Fruit fly (Drosophila melanogaster) whole organism: Measurements from ENCODE around the gene CG9004.

Source experiments
- CG8478 ChIP-seq: fragments of >200 bp; optimal IDR thresholded peaks from 2 replicates; lab custom pipeline; 2018; ENCODE audit warnings: inconsistent platforms
- Dll ChIP-seq: fragments of >200 bp; optimal IDR thresholded peaks from 2 replicates; lab custom pipeline; 2017
- EcR ChIP-seq, 2 experiments: fragments of >200 bp; optimal IDR thresholded peaks; 2 replicates each; lab custom pipeline; 2017; ENCODE audit warnings: missing biosample characterization in 2 of 2, missing genetic modification characterization in 2 of 2, missing genetic modification reagents in 2 of 2
- pan ChIP-seq: fragments of >200 bp; optimal IDR thresholded peaks from 2 replicates; lab custom pipeline; 2017
- psq ChIP-seq: fragments of >200 bp; optimal IDR thresholded peaks from 2 replicates; lab custom pipeline; 2017
- usp ChIP-seq: fragments of >200 bp; optimal IDR thresholded peaks from 2 replicates; lab custom pipeline; 2017; ENCODE audit warnings: missing biosample characterization, missing genetic modification characterization, mixed read lengths

Gene CG9004

dm6 chr3L:2387816-2388215 lies 14.3 kb downstream of the CG9004 start:
- TF ChIP-seq EcR (GFP tag; optimal IDR thresholded peaks at IDR 0.05; lab: Kevin White, UChicago) (no peak), CG8478 (lab: Kevin White, UChicago) (no peak), psq (lab: Kevin White, UChicago) (no peak), usp (no peak), Dll (no peak), pan (lab: Kevin White, UChicago) (no peak)

dm6 chr3L:2388683-2389315 lies 15.3 kb downstream of the CG9004 start, which contains the start of gene Mzt1:
Mzt1 (plus strand) TSS chr3L:2389265.
- TF ChIP-seq pan (lab: Kevin White, UChicago) (no peak), psq (lab: Kevin White, UChicago) (no peak), EcR (GFP tag; optimal IDR thresholded peaks at IDR 0.05; lab: Kevin White, UChicago) (no peak), Dll (no peak), CG8478 (lab: Kevin White, UChicago) (no peak), usp (no peak)

DNA sequence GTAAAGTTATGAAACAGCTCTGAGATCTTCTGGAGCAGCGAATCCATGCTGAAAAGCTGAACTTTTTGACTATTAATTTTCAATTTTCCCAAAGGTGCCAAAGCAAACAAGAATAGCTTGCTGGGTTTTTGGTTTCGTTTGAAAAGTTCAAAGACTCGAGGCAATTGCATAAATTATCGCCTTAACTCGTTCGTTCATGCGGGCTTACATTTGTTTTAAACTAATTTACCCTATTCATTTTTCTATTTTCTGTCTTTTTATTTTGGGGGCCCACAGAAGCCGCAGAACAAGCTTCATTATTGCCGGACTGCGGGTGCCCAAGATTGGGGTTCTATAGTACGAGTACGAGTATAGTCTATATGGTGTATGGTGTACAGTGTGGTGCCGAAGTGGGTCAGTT lies 17.4 kb downstream of the CG9004 start, which contains the start of the genes CG32298 and CG32299:
CG32298 (minus strand) TSS at position 101 of the 400 bp plus-strand sequence.
CG32299 (minus strand) TSS at position 101 of the 400 bp plus-strand sequence.
- TF ChIP-seq CG8478 (lab: Kevin White, UChicago) (no peak), pan (lab: Kevin White, UChicago) (no peak), psq (lab: Kevin White, UChicago) (no peak), Dll (no peak), usp (no peak), EcR (GFP tag; optimal IDR thresholded peaks at IDR 0.05; lab: Kevin White, UChicago) (no peak)

dm6 chr3L:2392745-2393435 lies 19.4 kb downstream of the CG9004 start:
- TF ChIP-seq psq (lab: Kevin White, UChicago) (no peak), usp (no peak), CG8478 (lab: Kevin White, UChicago) (no peak), pan (lab: Kevin White, UChicago) (no peak), Dll (no peak), EcR (GFP tag; optimal IDR thresholded peaks at IDR 0.05; lab: Kevin White, UChicago) (no peak)

DNA sequence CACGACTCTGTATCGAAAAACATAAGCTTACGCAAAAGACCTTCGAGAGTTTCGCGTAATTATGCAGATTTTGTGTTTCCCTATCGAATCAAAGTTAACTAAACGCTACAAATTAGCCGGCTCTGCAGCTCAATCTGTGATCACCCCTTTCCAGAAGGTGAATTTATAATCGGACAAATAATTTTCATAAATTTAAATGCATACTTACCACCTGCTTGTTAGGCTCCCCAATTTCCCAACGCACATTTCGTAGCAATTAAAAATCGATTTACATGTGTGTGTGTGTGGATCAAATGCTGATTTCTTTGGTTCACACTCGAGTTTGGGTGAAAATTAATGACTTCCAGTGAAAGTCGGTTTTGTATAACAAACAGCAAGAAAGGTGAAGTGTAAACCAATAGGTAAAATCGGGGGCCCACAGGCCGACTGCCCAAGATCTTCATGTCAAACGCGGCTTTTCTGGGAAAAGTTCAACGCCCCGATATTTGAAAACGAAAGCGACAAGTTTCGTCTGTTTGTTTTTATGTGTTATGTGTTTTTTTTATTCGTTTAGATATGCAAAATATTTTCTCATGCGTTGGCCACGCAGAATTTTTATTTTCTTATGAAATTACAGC lies 24.2 kb downstream of the CG9004 start:
- no peak for TF ChIP-seq CG8478 (lab: Kevin White, UChicago)
- no peak for TF ChIP-seq psq (lab: Kevin White, UChicago)
- TF ChIP-seq usp = no peak
- TF ChIP-seq Dll = no peak
- no peak for TF ChIP-seq pan (lab: Kevin White, UChicago)
- TF ChIP-seq EcR (GFP tag; optimal IDR thresholded peaks at IDR 0.05; lab: Kevin White, UChicago) = no peak

DNA sequence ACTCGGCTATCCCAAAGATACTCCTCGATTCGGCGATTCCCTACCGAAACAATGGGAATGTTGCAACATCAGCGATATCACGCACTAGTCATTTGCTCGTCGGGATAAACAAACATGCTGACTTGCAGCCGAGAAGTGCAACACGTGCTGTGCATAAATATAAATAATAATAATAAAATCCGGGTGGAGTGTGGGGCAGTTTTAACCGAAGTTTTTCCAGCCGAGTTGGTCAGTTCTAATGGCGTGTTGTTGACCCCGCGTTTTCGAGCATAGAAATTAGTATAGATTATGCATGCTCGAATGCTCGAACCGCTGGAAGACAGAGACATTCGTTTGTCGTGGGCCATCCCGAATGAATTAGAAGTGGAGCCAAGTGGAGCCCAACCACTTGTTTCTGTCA lies 25.1 kb downstream of the CG9004 start:
- TF ChIP-seq psq (lab: Kevin White, UChicago) (no peak), Dll (no peak), usp (no peak), EcR (GFP tag; optimal IDR thresholded peaks at IDR 0.05; lab: Kevin White, UChicago) (no peak), pan (lab: Kevin White, UChicago) (no peak), CG8478 (lab: Kevin White, UChicago) (no peak)

- TF ChIP-seq psq (lab: Kevin White, UChicago) = no peak
- no peak for TF ChIP-seq CG8478 (lab: Kevin White, UChicago)
- TF ChIP-seq EcR (GFP tag; optimal IDR thresholded peaks at IDR 0.05; lab: Kevin White, UChicago) = no peak
- no peak for TF ChIP-seq pan (lab: Kevin White, UChicago)
- TF ChIP-seq Dll = no peak
- TF ChIP-seq usp = no peak
Observed at dm6 chr3L:2399788-2400187, 26.3 kb downstream of the CG9004 start.

DNA sequence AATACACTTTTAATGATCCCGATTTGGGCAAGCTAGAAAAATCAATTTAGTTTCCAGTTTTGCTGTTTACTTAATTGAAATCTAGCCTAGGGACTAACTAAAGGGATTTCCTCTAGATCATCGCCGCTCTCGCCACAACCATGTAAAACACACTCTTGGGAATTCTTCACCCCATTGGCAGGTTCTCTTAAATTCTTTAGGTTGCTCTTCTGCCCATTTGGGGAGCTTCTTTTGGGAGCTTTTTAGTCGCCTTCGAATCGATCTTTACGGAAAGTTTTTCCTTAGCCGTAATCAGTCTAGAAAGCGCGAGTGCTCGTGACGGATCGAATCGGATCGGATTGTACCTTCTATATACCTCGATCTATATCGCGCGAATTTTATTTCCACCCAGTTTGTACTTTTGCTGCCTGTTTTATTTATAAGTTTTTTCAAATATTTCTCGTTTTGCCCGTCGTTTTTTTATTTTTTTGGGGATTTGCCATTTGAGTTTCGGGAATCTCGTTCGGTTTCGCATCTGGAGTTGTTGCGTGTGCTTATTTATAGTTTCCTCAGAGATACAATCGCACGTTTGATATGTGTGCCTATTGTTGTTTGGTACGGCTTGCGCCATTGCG lies 26.8 kb downstream of the CG9004 start:
- TF ChIP-seq EcR (GFP tag; optimal IDR thresholded peaks at IDR 0.05; lab: Kevin White, UChicago) = no peak
- TF ChIP-seq psq (lab: Kevin White, UChicago) = no peak

DNA sequence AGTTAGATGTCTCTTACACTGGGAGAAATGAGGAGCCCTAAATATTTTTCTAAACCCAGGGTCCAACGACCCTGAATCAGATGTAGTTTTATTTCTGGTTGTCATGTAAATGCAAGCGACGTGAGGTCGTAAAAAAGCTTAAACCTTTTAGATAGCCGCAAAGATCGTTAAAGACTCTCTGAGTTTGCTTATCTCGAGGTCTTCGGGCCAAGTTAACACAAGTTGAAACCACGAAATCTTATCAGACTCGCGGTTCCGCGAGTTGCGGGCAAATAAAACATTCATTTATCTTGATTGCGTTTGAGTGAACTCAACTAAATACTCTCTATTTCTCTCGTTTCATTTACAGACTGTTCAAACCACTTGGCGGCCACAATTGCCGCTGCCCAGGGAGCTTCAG lies 28.7 kb downstream of the CG9004 start:
- TF ChIP-seq psq (lab: Kevin White, UChicago) = no peak
- TF ChIP-seq Dll = no peak
- no peak for TF ChIP-seq CG8478 (lab: Kevin White, UChicago)
- no peak for TF ChIP-seq pan (lab: Kevin White, UChicago)
- no peak for TF ChIP-seq EcR (GFP tag; optimal IDR thresholded peaks at IDR 0.05; lab: Kevin White, UChicago)
- no peak for TF ChIP-seq usp

- TF ChIP-seq CG8478 (lab: Kevin White, UChicago) = no peak
- no peak for TF ChIP-seq psq (lab: Kevin White, UChicago)
- TF ChIP-seq EcR (GFP tag; optimal IDR thresholded peaks at IDR 0.05; lab: Kevin White, UChicago) = no peak
- no peak for TF ChIP-seq pan (lab: Kevin White, UChicago)
- TF ChIP-seq usp = no peak
- TF ChIP-seq Dll = no peak
Observed at dm6 chr3L:2407271-2407670, 33.7 kb downstream of the CG9004 start.

DNA sequence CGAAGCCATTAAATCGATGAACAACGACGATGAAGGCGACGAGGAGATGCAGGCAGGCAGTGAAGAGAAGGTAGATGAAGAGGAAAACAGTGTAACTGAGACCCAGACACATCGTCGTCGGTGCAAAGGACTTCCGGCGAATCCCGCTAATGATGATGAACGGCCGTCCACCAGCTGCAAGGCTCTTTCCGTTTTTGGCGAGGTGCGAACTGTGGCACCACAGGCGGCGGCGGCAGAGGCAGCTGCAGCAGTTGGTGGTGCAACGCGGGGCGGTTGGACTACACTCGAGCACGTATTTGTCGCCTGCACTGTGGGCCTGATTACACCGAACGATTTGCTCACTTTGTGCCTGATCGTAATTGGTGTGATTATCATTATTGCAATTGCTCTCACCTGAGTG lies 34.4 kb downstream of the CG9004 start:
- no peak for TF ChIP-seq pan (lab: Kevin White, UChicago)
- no peak for TF ChIP-seq psq (lab: Kevin White, UChicago)
- no peak for TF ChIP-seq EcR (GFP tag; optimal IDR thresholded peaks at IDR 0.05; lab: Kevin White, UChicago)
- TF ChIP-seq Dll = no peak
- TF ChIP-seq CG8478 (lab: Kevin White, UChicago) = no peak
- TF ChIP-seq usp = no peak
